Fruit fly (Drosophila melanogaster): ENCODE data around the gene CG5953.

Gene CG5953

dm6 chr2L:16542997-16543593 lies 10.4 kb upstream of the CG5953 start (continued):
- peak; percentile 66; the same call in 1 of the 2 replicates for TF ChIP-seq sob (GFP tag; IDR thresholded peaks at IDR 0.05)
- TF ChIP-seq CG14710 (tag; optimal IDR thresholded peaks at IDR 0.05), result peak; percentile 63
- peak; percentile 53 to 56 for TF ChIP-seq dpn (GFP tag; optimal IDR thresholded peaks at IDR 0.05)
- TF ChIP-seq CG10979 (tag; optimal IDR thresholded peaks at IDR 0.05), result peak; percentile 65
- peak; percentile 79 for TF ChIP-seq shn (GFP tag; optimal IDR thresholded peaks at IDR 0.05)
- TF ChIP-seq scrt (GFP tag; optimal IDR thresholded peaks at IDR 0.05), result peak; percentile 87
- TF ChIP-seq Hey (tag; optimal IDR thresholded peaks at IDR 0.05), result peak; percentile 72
- TF ChIP-seq Neu2 (GFP tag; optimal IDR thresholded peaks at IDR 0.05; ENCODE audit: borderline replicate concordance), result no peak
- TF ChIP-seq vnd (GFP tag; IDR thresholded peaks at IDR 0.05; ENCODE audit: partially characterized antibody), result no peak
- TF ChIP-seq Blimp-1 (GFP tag; optimal IDR thresholded peaks at IDR 0.05), result peak; percentile 71
- TF ChIP-seq CG15601 (tag; optimal IDR thresholded peaks at IDR 0.05), result peak; percentile 78
- TF ChIP-seq CG6791 (GFP tag; IDR thresholded peaks at IDR 0.05; ENCODE audit: partially characterized antibody), result no peak
- no peak for TF ChIP-seq cad (GFP tag; optimal IDR thresholded peaks at IDR 0.05)
- peak; percentile 49 for TF ChIP-seq lilli (GFP tag; optimal IDR thresholded peaks at IDR 0.05)
- no peak for TF ChIP-seq CG42726 (GFP tag; IDR thresholded peaks at IDR 0.05; ENCODE audit: partially characterized antibody)
- peak; percentile 91 for TF ChIP-seq CG6854 (GFP tag; optimal IDR thresholded peaks at IDR 0.05)
- peak; percentile 44 for TF ChIP-seq pita (GFP tag; optimal IDR thresholded peaks at IDR 0.05)
- no peak for TF ChIP-seq h (optimal IDR thresholded peaks at IDR 0.05)
- TF ChIP-seq bigmax (GFP tag; optimal IDR thresholded peaks at IDR 0.05), result peak; percentile 78
- TF ChIP-seq tx (GFP tag; optimal IDR thresholded peaks at IDR 0.05), result no peak
- no peak for TF ChIP-seq Eip74EF (GFP tag; optimal IDR thresholded peaks at IDR 0.05)
- TF ChIP-seq HLH54F (GFP tag; optimal IDR thresholded peaks at IDR 0.05), result peak; percentile 50
- peak; percentile 58; the same call in 2 of the 3 replicates for TF ChIP-seq H15 (GFP tag; IDR thresholded peaks at IDR 0.05)
- no peak for TF ChIP-seq CG3726 (GFP tag; IDR thresholded peaks at IDR 0.05)
- TF ChIP-seq sim (GFP tag; IDR thresholded peaks at IDR 0.05), result peak; percentile 46; the same call in 1 of the 2 replicates
- TF ChIP-seq Side (GFP tag; optimal IDR thresholded peaks at IDR 0.05), result peak; percentile 83
- TF ChIP-seq CG12104 (GFP tag; optimal IDR thresholded peaks at IDR 0.05), result no peak
- TF ChIP-seq CG17829 (tag; optimal IDR thresholded peaks at IDR 0.05), result peak; percentile 56
- no peak for TF ChIP-seq CG10565 (GFP tag; optimal IDR thresholded peaks at IDR 0.05)
- no peak; the same call in 1 of the 2 replicates for TF ChIP-seq MBD-R2 (GFP tag; IDR thresholded peaks at IDR 0.05)
- no peak for TF ChIP-seq CG34224 (GFP tag; IDR thresholded peaks at IDR 0.05; ENCODE audit: partially characterized antibody)
- peak; percentile 47 for TF ChIP-seq Antp (GFP tag; optimal IDR thresholded peaks at IDR 0.05)
- peak in 1 of 2 experiments; percentile 41 for TF ChIP-seq Pdp1 (GFP tag; optimal IDR thresholded peaks at IDR 0.05)
- no peak for TF ChIP-seq ssp (GFP tag; IDR thresholded peaks at IDR 0.05)
- TF ChIP-seq CG14014 (GFP tag; IDR thresholded peaks at IDR 0.05), result no peak
- no peak for TF ChIP-seq CG5245 (GFP tag; optimal IDR thresholded peaks at IDR 0.05)
- peak; percentile 57 for TF ChIP-seq exex (tag; optimal IDR thresholded peaks at IDR 0.05)
- TF ChIP-seq CG15011 (GFP tag; optimal IDR thresholded peaks at IDR 0.05), result peak; percentile 72
- peak; percentile 89 for TF ChIP-seq HmgZ (tag; optimal IDR thresholded peaks at IDR 0.05)
- no peak for TF ChIP-seq nmo (GFP tag; optimal IDR thresholded peaks at IDR 0.05)
- TF ChIP-seq bowl (GFP tag; IDR thresholded peaks at IDR 0.05), result peak; percentile 62; the same call in 1 of the 2 replicates
- peak in 1 of 2 experiments; percentile 64 for TF ChIP-seq insv (GFP tag; optimal IDR thresholded peaks at IDR 0.05)
- TF ChIP-seq grn (GFP tag; optimal IDR thresholded peaks at IDR 0.05), result no peak
- TF ChIP-seq MESR4 (GFP tag; optimal IDR thresholded peaks at IDR 0.05), result peak; percentile 18
- peak; percentile 91 for TF ChIP-seq Ets65A (GFP tag)
- TF ChIP-seq hbn (GFP tag; IDR thresholded peaks at IDR 0.05; ENCODE audit: partially characterized antibody), result no peak
- peak; percentile 66 for TF ChIP-seq Oli (tag; optimal IDR thresholded peaks at IDR 0.05)
- TF ChIP-seq Oaz (GFP tag; IDR thresholded peaks at IDR 0.05), result peak; percentile 44; the same call in 1 of the 2 replicates
- peak; percentile 39 for TF ChIP-seq zfh2 (GFP tag; optimal IDR thresholded peaks at IDR 0.05)
